Fruit fly (Drosophila melanogaster) whole organism, wandering third instar larva: ENCODE measurements around the gene soti.

ENCODE experiments used
- CG9705 ChIP-seq: fragments of 200-800 bp; sonication (Bioruptor generic); optimal IDR thresholded peaks from 2 replicates; lab custom pipeline; 2018; ENCODE audit warnings: missing biosample characterization, mild to moderate bottlenecking, missing genetic modification characterization
- Hnf4 ChIP-seq: fragments of 200-800 bp; sonication (Bioruptor generic); optimal IDR thresholded peaks from 2 replicates; lab custom pipeline; 2016; ENCODE audit warnings: missing biosample characterization, mild to moderate bottlenecking, missing genetic modification characterization
- Jra ChIP-seq: sonication (Bioruptor generic); optimal IDR thresholded peaks from 2 replicates; lab custom pipeline; 2016; ENCODE audit warnings: missing biosample characterization, missing genetic modification characterization
- Myc ChIP-seq: fragments of >200 bp; optimal IDR thresholded peaks from 2 replicates; lab custom pipeline; 2017
- OdsH ChIP-seq: fragments of 200-800 bp; sonication (Bioruptor generic); optimal IDR thresholded peaks from 2 replicates; lab custom pipeline; 2016; ENCODE audit warnings: missing biosample characterization, mild to moderate bottlenecking, missing genetic modification characterization
- Sp1 ChIP-seq: fragments of 200-800 bp; sonication (Bioruptor generic); optimal IDR thresholded peaks from 3 replicates; lab custom pipeline; 2019; ENCODE audit warnings: missing biosample characterization, mild to moderate bottlenecking, missing genetic modification characterization, moderate library complexity
- br ChIP-seq: fragments of 200-800 bp; sonication (Bioruptor generic); optimal IDR thresholded peaks from 2 replicates; lab custom pipeline; 2016; ENCODE audit warnings: missing biosample characterization, missing genetic modification characterization
- brk ChIP-seq: fragments of 200-800 bp; sonication (Bioruptor generic); optimal IDR thresholded peaks from 2 replicates; lab custom pipeline; 2016; ENCODE audit warnings: missing biosample characterization, mild to moderate bottlenecking, missing genetic modification characterization
- dsf ChIP-seq: sonication (Bioruptor generic); optimal IDR thresholded peaks from 2 replicates; lab custom pipeline; 2016; ENCODE audit warnings: missing biosample characterization, missing genetic modification characterization, borderline replicate concordance
- ey ChIP-seq: fragments of 200-800 bp; sonication (Bioruptor generic); optimal IDR thresholded peaks from 2 replicates; lab custom pipeline; 2016; ENCODE audit warnings: missing biosample characterization, missing genetic modification characterization
- fru ChIP-seq: fragments of 200-800 bp; sonication (Bioruptor generic); optimal IDR thresholded peaks from 3 replicates; lab custom pipeline; 2016; ENCODE audit warnings: missing biosample characterization, mild to moderate bottlenecking, missing genetic modification characterization
- lola ChIP-seq: fragments of >200 bp; optimal IDR thresholded peaks from 2 replicates; lab custom pipeline; 2017; ENCODE audit warnings: missing biosample characterization, missing genetic modification characterization
- sage ChIP-seq: fragments of 200-800 bp; sonication (Bioruptor generic); optimal IDR thresholded peaks from 2 replicates; lab custom pipeline; 2016; ENCODE audit warnings: missing biosample characterization, mild to moderate bottlenecking, missing genetic modification characterization

dm6 chr3R:14332735-14333134 lies 48.8 kb downstream of the soti start:
- TF ChIP-seq brk (GFP tag; lab: Kevin White, UChicago), result no peak
- TF ChIP-seq ey, result no peak
- TF ChIP-seq Myc (lab: Kevin White, UChicago), result no peak
- TF ChIP-seq sage, result no peak
- no peak for TF ChIP-seq CG9705 (GFP tag; lab: Kevin White, UChicago)
- TF ChIP-seq lola (GFP tag; lab: Kevin White, UChicago), result no peak
- no peak for TF ChIP-seq br (GFP tag; lab: Kevin White, UChicago)
- no peak for TF ChIP-seq Jra (GFP tag; lab: Kevin White, UChicago)
- TF ChIP-seq dsf, result no peak
- TF ChIP-seq OdsH (GFP tag; lab: Kevin White, UChicago), result no peak
- no peak for TF ChIP-seq fru
- no peak for TF ChIP-seq Sp1 (GFP tag; lab: Kevin White, UChicago)
- TF ChIP-seq Hnf4 (GFP tag; lab: Kevin White, UChicago), result no peak
